Worm (Caenorhabditis elegans) whole organism, young adult: ENCODE measurements around the gene F13H10.5.

Source experiments
- B0019.2 ChIP-seq: fragments of 200-800 bp; sonication (Bioruptor generic); conservative IDR thresholded peaks from 2 replicates; pipeline ENCODE4 v1.3.6; 2022; ENCODE audit warnings: missing genetic modification reagents, missing genetic modification characterization, missing compliant biosample characterization
- B0035.1 ChIP-seq: sonication (generic microtip); optimal IDR thresholded peaks from 2 replicates; lab custom pipeline; 2016; ENCODE audit warnings: missing genetic modification characterization, mild to moderate bottlenecking, missing compliant biosample characterization, missing genotype, missing genetic modification reagents
- F10E7.11 ChIP-seq: sonication (generic microtip); optimal IDR thresholded peaks from 2 replicates; lab custom pipeline; 2017; ENCODE audit warnings: mild to moderate bottlenecking, missing genetic modification characterization, moderate library complexity, missing compliant biosample characterization
- F23B12.7 ChIP-seq: sonication (generic microtip); optimal IDR thresholded peaks from 2 replicates; lab custom pipeline; 2017; ENCODE audit warnings: missing genetic modification characterization, mild to moderate bottlenecking, missing compliant biosample characterization, antibody characterized with exemption, moderate library complexity; ENCODE audit not compliant: insufficient read depth
- F52B5.7 ChIP-seq: sonication (generic microtip); optimal IDR thresholded peaks from 2 replicates; lab custom pipeline; 2016; ENCODE audit warnings: mild to moderate bottlenecking, missing genetic modification characterization, missing compliant biosample characterization
- T07F8.4 ChIP-seq: sonication (generic microtip); optimal IDR thresholded peaks from 2 replicates; lab custom pipeline; 2016; ENCODE audit warnings: mild to moderate bottlenecking, missing genetic modification characterization, moderate library complexity, missing compliant biosample characterization
- Y53F4B.3 ChIP-seq: fragments of 200-800 bp; sonication (Bioruptor generic); IDR thresholded peaks from 2 replicates; pipeline ENCODE4 v1.3.6; 2022; ENCODE audit warnings: missing genetic modification reagents, missing genetic modification characterization, missing compliant biosample characterization
- Y53G8AR.9 ChIP-seq: fragments of 200-800 bp; sonication (Bioruptor generic); conservative IDR thresholded peaks from 2 replicates; pipeline ENCODE4 v1.3.6; 2022; ENCODE audit warnings: missing genetic modification reagents, missing genetic modification characterization, missing compliant biosample characterization
- Y79H2A.3 ChIP-seq: fragments of 200-800 bp; sonication (Bioruptor generic); conservative IDR thresholded peaks from 2 replicates; pipeline ENCODE4 v1.3.6; 2022; ENCODE audit warnings: missing genetic modification reagents, missing genetic modification characterization, missing compliant biosample characterization
- Y95B8A.8 ChIP-seq: fragments of 200-800 bp; sonication (Bioruptor generic); IDR thresholded peaks from 2 replicates; pipeline ENCODE4 v1.3.6; 2022; ENCODE audit warnings: missing genetic modification reagents, missing genetic modification characterization, missing compliant biosample characterization
- ama-1 ChIP-seq, 3 experiments: fragments of 150-350 bp in 1 of 3; sonication (generic microtip) in 2 of 3; optimal IDR thresholded peaks; 2 replicates each; lab custom pipeline; 2014 to 2018; ENCODE audit warnings: missing biosample characterization in 2 of 3, missing genetic modification characterization in 2 of 3, missing genetic modification reagents in 2 of 3
- aptf-3 ChIP-seq: fragments of 200-800 bp; sonication (Bioruptor generic); IDR thresholded peaks from 2 replicates; pipeline ENCODE4 v1.3.6; 2022; ENCODE audit warnings: missing genetic modification characterization, missing compliant biosample characterization
- athp-1 ChIP-seq: sonication (generic microtip); optimal IDR thresholded peaks from 2 replicates; lab custom pipeline; 2017; ENCODE audit warnings: mild to moderate bottlenecking, missing genetic modification characterization, missing compliant biosample characterization
- attf-3 ChIP-seq: fragments of 200-800 bp; sonication (Bioruptor generic); conservative IDR thresholded peaks from 2 replicates; pipeline ENCODE4 v1.3.6; 2022; ENCODE audit warnings: missing genetic modification reagents, missing genetic modification characterization, missing compliant biosample characterization
- bed-2 ChIP-seq: fragments of 200-800 bp; sonication (Bioruptor generic); IDR thresholded peaks from 2 replicates; pipeline ENCODE4 v1.3.6; 2022; ENCODE audit warnings: missing genetic modification reagents, missing genetic modification characterization, missing compliant biosample characterization
- ceh-27 ChIP-seq: fragments of 200-800 bp; sonication (Bioruptor generic); optimal IDR thresholded peaks from 2 replicates; lab custom pipeline; 2018; ENCODE audit warnings: mild to moderate bottlenecking, missing genetic modification characterization, moderate library complexity, missing compliant biosample characterization
- ceh-40 ChIP-seq: fragments of 200-800 bp; sonication (Bioruptor generic); IDR thresholded peaks from 2 replicates; pipeline ENCODE4 v1.3.6; 2022; ENCODE audit warnings: missing genetic modification characterization, missing compliant biosample characterization
- ceh-58 ChIP-seq: fragments of 200-800 bp; sonication (Bioruptor generic); IDR thresholded peaks from 2 replicates; pipeline ENCODE4 v1.3.6; 2022; ENCODE audit warnings: missing genetic modification characterization, missing compliant biosample characterization
- dpff-1 ChIP-seq: sonication (generic microtip); optimal IDR thresholded peaks from 2 replicates; lab custom pipeline; 2017; ENCODE audit warnings: mild to moderate bottlenecking, missing genetic modification characterization, missing compliant biosample characterization
- dpl-1 ChIP-seq: fragments of 150-350 bp; optimal IDR thresholded peaks from 2 replicates; lab custom pipeline; 2014; ENCODE audit warnings: missing biosample characterization, missing genetic modification reagents, missing genetic modification characterization
- ets-4 ChIP-seq: fragments of 200-800 bp; sonication (Bioruptor generic); optimal IDR thresholded peaks from 2 replicates; lab custom pipeline; 2018; ENCODE audit warnings: mild to moderate bottlenecking, missing genetic modification characterization, missing compliant biosample characterization
- gei-17 ChIP-seq: fragments of 200-800 bp; sonication (Bioruptor generic); optimal IDR thresholded peaks from 2 replicates; lab custom pipeline; 2018; ENCODE audit warnings: mild to moderate bottlenecking, missing genetic modification characterization, missing compliant biosample characterization
- hlh-26 ChIP-seq: fragments of 200-800 bp; sonication (Bioruptor generic); conservative IDR thresholded peaks from 2 replicates; pipeline ENCODE4 v1.3.6; 2022; ENCODE audit warnings: missing genetic modification reagents, missing genetic modification characterization, missing compliant biosample characterization
- hmg-1.2 ChIP-seq: fragments of 200-800 bp; sonication (Bioruptor generic); IDR thresholded peaks from 2 replicates; pipeline ENCODE4 v1.3.6; 2022; ENCODE audit warnings: missing genetic modification reagents, missing genetic modification characterization, missing compliant biosample characterization
- hsf-1 ChIP-seq: fragments of 200-800 bp; sonication (Bioruptor generic); IDR thresholded peaks from 2 replicates; pipeline ENCODE4 v1.3.6; 2022; ENCODE audit warnings: missing genetic modification reagents, missing genetic modification characterization, missing compliant biosample characterization
- lsl-1 ChIP-seq: fragments of 200-800 bp; sonication (Bioruptor generic); optimal IDR thresholded peaks from 2 replicates; lab custom pipeline; 2018; ENCODE audit warnings: mild to moderate bottlenecking, missing genetic modification characterization, moderate library complexity, missing compliant biosample characterization
- madf-3 ChIP-seq: fragments of 200-800 bp; sonication (Bioruptor generic); IDR thresholded peaks from 2 replicates; pipeline ENCODE4 v1.3.6; 2022; ENCODE audit warnings: missing genetic modification reagents, missing genetic modification characterization, missing compliant biosample characterization
- madf-6 ChIP-seq: fragments of 200-800 bp; sonication (Bioruptor generic); IDR thresholded peaks from 2 replicates; pipeline ENCODE4 v1.3.6; 2022; ENCODE audit warnings: missing genetic modification reagents, missing genetic modification characterization, missing compliant biosample characterization
- madf-8 ChIP-seq: fragments of 200-800 bp; sonication (Bioruptor generic); conservative IDR thresholded peaks from 2 replicates; pipeline ENCODE4 v1.3.6; 2022; ENCODE audit warnings: missing genetic modification reagents, missing genetic modification characterization, missing compliant biosample characterization
- mel-28 ChIP-seq: sonication (generic microtip); optimal IDR thresholded peaks from 2 replicates; lab custom pipeline; 2016; ENCODE audit warnings: borderline replicate concordance, mild to moderate bottlenecking, missing genetic modification characterization, missing compliant biosample characterization
- nfya-1 ChIP-seq: sonication (generic microtip); optimal IDR thresholded peaks from 2 replicates; lab custom pipeline; 2017; ENCODE audit warnings: antibody characterized with exemption, missing compliant biosample characterization, missing genetic modification characterization, borderline replicate concordance; ENCODE audit not compliant: insufficient read depth
- nfyb-1 ChIP-seq: fragments of 200-800 bp; sonication (Bioruptor generic); IDR thresholded peaks from 2 replicates; pipeline ENCODE4 v1.3.6; 2022; ENCODE audit warnings: missing genetic modification reagents, missing genetic modification characterization, missing compliant biosample characterization
- nhr-80 ChIP-seq: sonication (generic microtip); optimal IDR thresholded peaks from 2 replicates; lab custom pipeline; 2016; ENCODE audit warnings: missing genetic modification characterization, missing compliant biosample characterization
- repo-1 ChIP-seq: sonication (generic microtip); optimal IDR thresholded peaks from 2 replicates; lab custom pipeline; 2017; ENCODE audit warnings: mild to moderate bottlenecking, missing genetic modification characterization, missing compliant biosample characterization
- rpc-1 ChIP-seq, 2 experiments: fragments of 150-350 bp in 1 of 2; sonication (generic microtip) in 1 of 2; optimal IDR thresholded peaks; 2 replicates each; lab custom pipeline; 2014 to 2018; ENCODE audit warnings: missing biosample characterization in 1 of 2, missing genetic modification characterization in 1 of 2, missing genetic modification reagents in 1 of 2, missing genotype in 1 of 2
- sea-2 ChIP-seq: fragments of 200-800 bp; sonication (Bioruptor generic); IDR thresholded peaks from 2 replicates; pipeline ENCODE4 v1.3.6; 2022; ENCODE audit warnings: missing genetic modification characterization, missing compliant biosample characterization
- snpc-1.1 ChIP-seq: sonication (generic microtip); optimal IDR thresholded peaks from 2 replicates; lab custom pipeline; 2017; ENCODE audit warnings: missing genetic modification characterization, mild to moderate bottlenecking, missing compliant biosample characterization, antibody characterized with exemption, moderate library complexity, missing genotype, missing genetic modification reagents; ENCODE audit not compliant: insufficient read depth
- snpc-4 ChIP-seq, 5 experiments: fragments of 150-350 bp in 1 of 5; sonication (generic microtip) in 4 of 5; optimal IDR thresholded peaks; 2 replicates each; lab custom pipeline; 2014 to 2018; ENCODE audit warnings: missing genetic modification characterization in 5 of 5, missing biosample characterization in 3 of 5, antibody characterized with exemption in 2 of 5, mild to moderate bottlenecking in 2 of 5, missing compliant biosample characterization in 2 of 5, missing genotype in 2 of 5, moderate library complexity in 2 of 5, missing genetic modification reagents in 1 of 5
- tbp1 ChIP-seq: fragments of 200-800 bp; sonication (Bioruptor generic); optimal IDR thresholded peaks from 2 replicates; lab custom pipeline; 2018; ENCODE audit warnings: mild to moderate bottlenecking, missing genetic modification characterization, missing compliant biosample characterization
- unc-130 ChIP-seq: sonication (generic microtip); optimal IDR thresholded peaks from 2 replicates; lab custom pipeline; 2016; ENCODE audit warnings: missing genetic modification reagents, missing genetic modification characterization, missing compliant biosample characterization
- zim-3 ChIP-seq: sonication (generic microtip); optimal IDR thresholded peaks from 2 replicates; lab custom pipeline; 2017; ENCODE audit warnings: mild to moderate bottlenecking, missing genetic modification characterization, moderate library complexity, missing compliant biosample characterization
- ztf-18 ChIP-seq: sonication (generic microtip); optimal IDR thresholded peaks from 2 replicates; lab custom pipeline; 2016; ENCODE audit warnings: missing genotype, mild to moderate bottlenecking, missing genetic modification characterization, missing compliant biosample characterization
- ztf-26 ChIP-seq: sonication (generic microtip); optimal IDR thresholded peaks from 2 replicates; lab custom pipeline; 2017; ENCODE audit warnings: missing genetic modification characterization, missing compliant biosample characterization

F13H10.5 gene

ce11 chrIV:11025941-11026340 lies 35.1 kb downstream of the F13H10.5 start (continued):
- TF ChIP-seq B0035.1 (tag; lab: Kevin White, UChicago) = peak; percentile 84
- peak; percentile 95 for TF ChIP-seq zim-3 (tag; lab: Kevin White, UChicago)

- TF ChIP-seq sea-2 (GFP tag; lab: Robert Waterston, UW) (no peak), hsf-1 (GFP tag; lab: Robert Waterston, UW) (peak; percentile 13; the same call in 1 of the 2 replicates), ceh-27 (peak; percentile 17), ets-4 (GFP tag; lab: Kevin White, UChicago) (peak; percentile 29), hlh-26 (no peak), madf-3 (GFP tag; lab: Robert Waterston, UW) (0 out of 2 replicates have a peak, but pooled peaks have one; percentile 6), nfyb-1 (peak; percentile 74), hmg-1.2 (GFP tag; lab: Robert Waterston, UW) (0 out of 2 replicates have a peak, but pooled peaks have one; percentile 5), madf-6 (no peak), Y79H2A.3 (no peak)
Observed at ce11 chrIV:11026648-11027047, 35.8 kb downstream of the F13H10.5 start.

- TF ChIP-seq lsl-1 (GFP tag; lab: Kevin White, UChicago) (no peak), madf-8 (GFP tag; lab: Robert Waterston, UW) (no peak), ama-1 (optimal IDR thresholded peaks at IDR 0.05; lab: Kevin White, UChicago) (peak; percentile 45), ama-1 (GFP tag; optimal IDR thresholded peaks at IDR 0.05; lab: Kevin White, UChicago) (no peak), F52B5.7 (tag; lab: Kevin White, UChicago) (no peak), gei-17 (GFP tag; lab: Kevin White, UChicago) (no peak), zim-3 (tag; lab: Kevin White, UChicago) (no peak), attf-3 (no peak), mel-28 (no peak), ztf-18 (peak; percentile 29), rpc-1 (optimal IDR thresholded peaks at IDR 0.05; lab: Kevin White, UChicago) (peak; percentile 5), rpc-1 (tag; optimal IDR thresholded peaks at IDR 0.05; lab: Kevin White, UChicago) (no peak), repo-1 (peak; percentile 20), Y95B8A.8 (GFP tag; lab: Robert Waterston, UW) (no peak), F23B12.7 (tag; lab: Kevin White, UChicago) (no peak), aptf-3 (no peak), Y53F4B.3 (GFP tag; lab: Robert Waterston, UW) (no peak), ceh-58 (GFP tag; lab: Robert Waterston, UW) (no peak), tbp1 (GFP tag; lab: Kevin White, UChicago) (peak; percentile 49), hlh-26 (no peak), bed-2 (GFP tag; lab: Robert Waterston, UW) (no peak), nfyb-1 (peak; percentile 58; the same call in 1 of the 2 replicates), dpff-1 (tag; lab: Kevin White, UChicago) (no peak), snpc-1.1 (tag; lab: Kevin White, UChicago) (no peak), snpc-4 (GFP tag; optimal IDR thresholded peaks at IDR 0.05; lab: Kevin White, UChicago) (no peak), snpc-4 (tag; optimal IDR thresholded peaks at IDR 0.05; lab: Kevin White, UChicago) (peak in 3 of 4 experiments; percentile 7 to 44 (median 33)), athp-1 (tag; lab: Kevin White, UChicago) (no peak), B0019.2 (GFP tag; lab: Robert Waterston, UW) (no peak), nfya-1 (tag; lab: Kevin White, UChicago) (no peak), F10E7.11 (no peak), ztf-26 (tag; lab: Kevin White, UChicago) (no peak), ceh-40 (GFP tag; lab: Robert Waterston, UW) (no peak), hsf-1 (GFP tag; lab: Robert Waterston, UW) (peak; percentile 90), madf-6 (no peak), Y53G8AR.9 (0 out of 2 replicates have a peak, but pooled peaks have one; percentile 21), sea-2 (GFP tag; lab: Robert Waterston, UW) (no peak), nhr-80 (peak; percentile 88), T07F8.4 (tag; lab: Kevin White, UChicago) (no peak), unc-130 (no peak), dpl-1 (GFP tag; lab: Kevin White, UChicago) (no peak)
Observed at ce11 chrIV:11027560-11027959, 36.8 kb downstream of the F13H10.5 start.
